Fruit fly (Drosophila melanogaster): ENCODE results near the gene CG17776.
A peak's percentile ranks its signal among the peaks of the same experiment; 100 is the strongest.

Gene CG17776

dm6 chrX:2146574-2146973 is 38.0 kb upstream of the CG17776 start (continued):
- TF ChIP-seq hth (optimal IDR thresholded peaks at IDR 0.05) (no peak), sqz (GFP tag; optimal IDR thresholded peaks at IDR 0.05) (no peak), row (GFP tag; IDR thresholded peaks at IDR 0.05) (no peak; the same call in 2 of the 3 replicates), CG2199 (GFP tag; IDR thresholded peaks at IDR 0.05) (no peak), Nf-YB (GFP tag; optimal IDR thresholded peaks at IDR 0.05) (no peak), Hr3 (GFP tag; optimal IDR thresholded peaks at IDR 0.05) (no peak), CG11247 (GFP tag; IDR thresholded peaks at IDR 0.05) (no peak), Mrtf (GFP tag; IDR thresholded peaks at IDR 0.05) (no peak), CG4617 (GFP tag; optimal IDR thresholded peaks at IDR 0.05; ENCODE audit: borderline replicate concordance) (no peak), sug (tag; optimal IDR thresholded peaks at IDR 0.05) (peak; percentile 44), kni (GFP tag; optimal IDR thresholded peaks at IDR 0.05) (no peak), CG34224 (GFP tag; IDR thresholded peaks at IDR 0.05; ENCODE audit: partially characterized antibody) (no peak), MBD-R2 (GFP tag; IDR thresholded peaks at IDR 0.05) (no peak), CG43689 (GFP tag; IDR thresholded peaks at IDR 0.05) (no peak), CG1603 (tag; optimal IDR thresholded peaks at IDR 0.05) (peak; percentile 45), CG6683 (GFP tag; optimal IDR thresholded peaks at IDR 0.05) (no peak), Jarid2 (GFP tag; optimal IDR thresholded peaks at IDR 0.05) (no peak), CG30020 (tag; optimal IDR thresholded peaks at IDR 0.05) (no peak), danr (GFP tag; IDR thresholded peaks at IDR 0.05) (no peak), Six4 (GFP tag; optimal IDR thresholded peaks at IDR 0.05) (no peak), cato (GFP tag; optimal IDR thresholded peaks at IDR 0.05; ENCODE audit: borderline replicate concordance) (no peak), psq (GFP tag; optimal IDR thresholded peaks at IDR 0.05) (no peak), CG12769 (tag; optimal IDR thresholded peaks at IDR 0.05) (peak; percentile 5), BEAF-32 (GFP tag; optimal IDR thresholded peaks at IDR 0.05) (no peak), aop (GFP tag; IDR thresholded peaks at IDR 0.05) (no peak), B-H2 (GFP tag; optimal IDR thresholded peaks at IDR 0.05) (no peak), CG18619 (GFP tag; optimal IDR thresholded peaks at IDR 0.05) (no peak), Dll (GFP tag; IDR thresholded peaks at IDR 0.05; ENCODE audit: partially characterized antibody) (no peak), CG17186 (GFP tag; optimal IDR thresholded peaks at IDR 0.05) (no peak), Nf-YC (tag; optimal IDR thresholded peaks at IDR 0.05) (no peak), CG10209 (GFP tag; optimal IDR thresholded peaks at IDR 0.05) (no peak), Side (GFP tag; optimal IDR thresholded peaks at IDR 0.05) (no peak), Hr51 (GFP tag; optimal IDR thresholded peaks at IDR 0.05) (no peak), Kr (GFP tag; optimal IDR thresholded peaks at IDR 0.05) (no peak), nau (GFP tag; optimal IDR thresholded peaks at IDR 0.05) (no peak), crc (GFP tag; optimal IDR thresholded peaks at IDR 0.05) (no peak), Doc3 (GFP tag; IDR thresholded peaks at IDR 0.05; ENCODE audit: partially characterized antibody) (no peak), inv (GFP tag; IDR thresholded peaks at IDR 0.05; ENCODE audit: partially characterized antibody) (no peak), pros (GFP tag; optimal IDR thresholded peaks at IDR 0.05) (no peak), CG31365 (tag; optimal IDR thresholded peaks at IDR 0.05) (peak; percentile 17), twi (tag; optimal IDR thresholded peaks at IDR 0.05) (no peak), Poxn (GFP tag; IDR thresholded peaks at IDR 0.05) (no peak), CG17568 (GFP tag; optimal IDR thresholded peaks at IDR 0.05) (no peak), CG8944 (GFP tag; optimal IDR thresholded peaks at IDR 0.05) (no peak), sna (GFP tag; IDR thresholded peaks at IDR 0.05; ENCODE audit: partially characterized antibody) (no peak), CG17802 (tag; optimal IDR thresholded peaks at IDR 0.05) (no peak), cg (GFP tag; optimal IDR thresholded peaks at IDR 0.05) (no peak), Oaz (GFP tag; IDR thresholded peaks at IDR 0.05) (no peak), CG2120 (GFP tag; optimal IDR thresholded peaks at IDR 0.05) (no peak), bbx (GFP tag; IDR thresholded peaks at IDR 0.05; ENCODE audit: partially characterized antibody) (no peak), maf-S (GFP tag; optimal IDR thresholded peaks at IDR 0.05) (no peak)
